Worm (Caenorhabditis elegans) whole organism, L1 larva: ENCODE data around the gene hal-2.
"Not testable (repeated sequence)": the region's sequence is repeated elsewhere in the genome, so short reads cannot be mapped to it uniquely, and the experiment has no call there.

Experiments used
- ces-1 ChIP-seq: fragments of 150-350 bp; optimal IDR thresholded peaks from 2 replicates; lab custom pipeline; 2014; ENCODE audit warnings: missing biosample characterization, missing genetic modification reagents, missing genetic modification characterization
- efl-1 ChIP-seq, 4 experiments: fragments of 150-350 bp; optimal IDR thresholded peaks in 3 of 4; peaks in 1 of 4; 1 replicate in 1 of 4; 2 replicates in 3 of 4; lab custom pipeline; 2014; ENCODE audit warnings: missing biosample characterization in 2 of 4, missing genetic modification characterization in 2 of 4, missing genetic modification reagents in 2 of 4
- elt-2 ChIP-seq: sonication (generic microtip); optimal IDR thresholded peaks from 2 replicates; lab custom pipeline; 2016; ENCODE audit warnings: missing genetic modification characterization, mild to moderate bottlenecking, inconsistent platforms, missing compliant biosample characterization, missing genetic modification reagents
- ets-5 ChIP-seq: fragments of 200-800 bp; sonication (Bioruptor generic); IDR thresholded peaks from 2 replicates; pipeline ENCODE4 v1.3.6; 2022; ENCODE audit warnings: missing genetic modification characterization, missing compliant biosample characterization
- fkh-10 ChIP-seq: sonication (generic microtip); optimal IDR thresholded peaks from 2 replicates; lab custom pipeline; 2017; ENCODE audit warnings: missing biosample characterization, missing genetic modification reagents, missing genetic modification characterization
- nhr-11 ChIP-seq: fragments of 150-350 bp; optimal IDR thresholded peaks from 2 replicates; lab custom pipeline; 2014; ENCODE audit warnings: missing biosample characterization, missing genetic modification characterization
- nhr-71 ChIP-seq: sonication (generic microtip); optimal IDR thresholded peaks from 2 replicates; lab custom pipeline; 2016; ENCODE audit warnings: mild to moderate bottlenecking, missing genetic modification characterization, moderate library complexity, missing compliant biosample characterization
- nhr-76 ChIP-seq: sonication (generic microtip); optimal IDR thresholded peaks from 2 replicates; lab custom pipeline; 2017; ENCODE audit warnings: missing biosample characterization, missing genetic modification characterization
- skn-1 ChIP-seq: fragments of 150-350 bp; optimal IDR thresholded peaks from 2 replicates; lab custom pipeline; 2014; ENCODE audit warnings: missing biosample characterization, missing genetic modification characterization
- sox-4 ChIP-seq: sonication (generic microtip); optimal IDR thresholded peaks from 2 replicates; lab custom pipeline; 2016; ENCODE audit warnings: missing genetic modification characterization, missing compliant biosample characterization
- sup-37 ChIP-seq: fragments of 200-800 bp; sonication (Bioruptor generic); optimal IDR thresholded peaks from 2 replicates; lab custom pipeline; 2018; ENCODE audit warnings: mild to moderate bottlenecking, missing genetic modification characterization, missing compliant biosample characterization
- unc-62 ChIP-seq: fragments of 150-350 bp; optimal IDR thresholded peaks from 2 replicates; lab custom pipeline; 2014; ENCODE audit warnings: missing biosample characterization, missing genetic modification reagents, missing genetic modification characterization
- unc-98 ChIP-seq: fragments of 200-800 bp; sonication (Bioruptor generic); IDR thresholded peaks from 2 replicates; pipeline ENCODE4 v1.3.6; 2022; ENCODE audit warnings: missing genetic modification characterization, missing compliant biosample characterization
- zip-4 ChIP-seq: fragments of 200-800 bp; sonication (Bioruptor generic); optimal IDR thresholded peaks from 2 replicates; lab custom pipeline; 2018; ENCODE audit warnings: mild to moderate bottlenecking, missing genetic modification characterization, moderate library complexity, missing compliant biosample characterization

hal-2 gene

DNA sequence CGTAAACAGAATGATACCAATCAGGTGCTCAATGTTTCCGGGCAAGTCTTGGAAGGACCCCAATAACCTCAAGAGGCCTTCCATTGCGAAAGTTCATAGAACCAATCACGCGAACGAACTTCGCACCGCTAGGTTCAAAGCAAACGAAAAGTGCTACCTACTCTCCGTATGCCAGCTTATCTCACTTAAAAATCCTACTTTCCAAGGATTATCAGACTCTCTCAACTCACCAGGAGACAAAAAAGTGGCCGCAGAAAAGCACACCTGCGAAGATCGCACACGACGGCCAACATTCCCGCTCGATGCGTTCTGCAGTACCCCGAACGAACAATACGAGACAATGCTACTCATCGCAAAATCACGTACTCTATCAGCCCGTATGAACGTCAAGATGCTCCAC, 35.4 kb downstream of the hal-2 start, which contains the start of gene T16G12.12:
Gene T16G12.12 (plus strand): TSS at position 301 of the 400 bp plus-strand sequence.
- TF ChIP-seq efl-1 (optimal IDR thresholded peaks at IDR 0.05; lab: Kevin White, UChicago); efl-1 (GFP tag; optimal IDR thresholded peaks at IDR 0.05 in 1 of 2; lab: Kevin White, UChicago); nhr-76 (tag; lab: Kevin White, UChicago); nhr-71 (tag; lab: Kevin White, UChicago): not testable (repeated sequence)
- TF ChIP-seq, all 84 proteins: peak for 0; not testable (repeated sequence) for 84

DNA sequence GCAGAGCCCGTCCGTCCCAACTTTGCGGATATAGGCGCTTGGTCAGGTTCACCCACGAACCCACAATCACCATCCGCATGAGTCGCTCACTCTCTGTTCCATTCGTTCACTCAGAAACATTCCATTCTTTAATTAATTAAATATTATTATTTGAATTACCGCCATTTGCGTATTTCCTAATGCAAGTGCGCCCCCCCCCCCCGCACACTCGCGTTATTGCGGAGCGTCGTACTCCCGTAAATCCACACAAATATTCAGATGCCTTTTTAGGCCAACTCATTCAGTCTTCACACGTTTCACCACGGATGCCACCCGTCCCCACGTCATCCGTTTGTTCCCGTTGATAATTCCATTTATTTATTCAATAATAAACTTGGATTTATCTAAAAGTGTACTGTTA, 38.4 kb downstream of the hal-2 start, which contains the start of gene T16G12.3:
Gene T16G12.3 (plus strand): TSS at position 301 of the 400 bp plus-strand sequence.
- not testable (repeated sequence) for TF ChIP-seq sup-37; ets-5 (GFP tag; lab: Robert Waterston, UW); nhr-11 (tag; lab: Kevin White, UChicago)

DNA sequence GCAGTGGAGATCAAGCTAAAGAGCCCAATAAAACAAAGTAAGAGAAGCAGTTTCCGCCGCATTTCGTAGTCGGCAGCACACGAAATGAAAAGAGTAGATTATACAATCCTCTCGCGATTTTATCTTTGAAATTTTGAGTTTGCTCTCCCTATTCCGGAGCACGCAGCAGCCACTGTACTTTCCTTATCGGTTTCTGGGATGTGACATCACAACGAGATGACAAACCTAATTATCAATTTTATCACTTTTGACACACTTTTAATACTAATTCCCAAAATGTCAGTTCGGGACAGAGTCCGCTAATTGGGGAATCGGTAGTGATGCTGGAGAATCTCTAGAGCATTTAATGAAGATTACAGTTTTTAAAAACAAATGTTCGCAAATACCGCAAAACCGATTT, 39.0 kb downstream of the hal-2 start, which contains the start of gene T16G12.1:
Gene T16G12.1 (minus strand): TSS at position 176 of the 400 bp plus-strand sequence.
- no peak for TF ChIP-seq unc-62 (GFP tag; lab: Kevin White, UChicago)
- TF ChIP-seq elt-2 = peak; percentile 61
- no peak for TF ChIP-seq ces-1 (GFP tag; lab: Kevin White, UChicago)
- no peak for TF ChIP-seq sox-4 (tag; lab: Kevin White, UChicago)
- TF ChIP-seq zip-4 (GFP tag; lab: Kevin White, UChicago) = no peak

DNA sequence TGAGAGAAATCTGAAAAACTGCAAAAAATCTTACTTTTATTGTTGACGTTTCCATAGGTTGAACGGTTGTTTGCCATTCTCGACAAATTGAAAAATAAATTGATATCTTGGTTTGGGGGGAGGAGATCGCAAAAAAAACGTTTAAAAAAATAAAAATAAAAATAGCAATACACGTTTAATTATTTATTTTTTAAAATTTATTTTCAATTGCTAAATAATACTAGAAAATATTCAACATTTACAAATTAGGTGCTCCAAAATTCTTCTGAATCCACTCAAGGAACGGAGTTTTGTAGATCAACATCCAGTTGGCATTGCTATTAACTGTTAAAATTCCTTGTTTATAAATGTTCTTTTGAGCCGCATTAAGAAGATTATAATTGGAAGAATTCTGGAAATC, 48.7 kb downstream of the hal-2 start, which contains the start of gene T16G12.7:
Gene T16G12.7 (minus strand): TSS at position 101 of the 400 bp plus-strand sequence.
- TF ChIP-seq skn-1 (no peak), ces-1 (GFP tag; lab: Kevin White, UChicago) (no peak), nhr-71 (tag; lab: Kevin White, UChicago) (no peak), unc-98 (GFP tag; lab: Robert Waterston, UW) (no peak), fkh-10 (GFP tag; lab: Kevin White, UChicago) (no peak)
